Worm (Caenorhabditis elegans) whole organism, dauer: ENCODE measurements around the gene F43H9.4.

ENCODE experiments used
- unc-62 ChIP-seq: sonication (generic microtip); optimal IDR thresholded peaks from 2 replicates; lab custom pipeline; 2017; ENCODE audit warnings: missing biosample characterization, missing genetic modification reagents, missing genetic modification characterization

The F43H9.4 gene

DNA sequence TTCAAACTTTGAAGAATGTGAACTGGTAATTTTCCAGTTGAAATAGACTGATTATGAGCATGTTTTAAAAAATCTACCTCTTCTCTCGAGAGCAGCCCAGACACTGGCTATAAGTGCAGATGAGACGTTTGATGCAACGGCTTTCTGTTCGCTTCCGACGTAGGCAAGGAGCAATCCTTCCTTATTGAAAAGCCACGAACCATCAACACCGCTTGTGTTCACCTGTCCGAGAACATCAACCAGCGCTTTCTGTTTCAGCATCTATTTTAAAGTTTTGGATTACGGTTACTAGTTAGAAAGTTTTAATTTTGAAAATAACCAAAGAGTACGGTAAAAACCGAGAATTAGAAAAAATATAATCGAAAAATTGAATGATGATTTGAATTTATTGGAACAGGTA lies 15.7 kb upstream of the F43H9.4 start, which contains the start of gene lmtr-2:
TSS of gene lmtr-2 (minus strand) at position 261 of the 400 bp plus-strand sequence.
- no peak for TF ChIP-seq unc-62 (GFP tag; lab: Kevin White, UChicago)

ce11 chrV:8012032-8012431 lies 14.5 kb upstream of the F43H9.4 start, which contains the start of gene rpb-9:
rpb-9 (minus strand) TSS chrV:8012345.
- no peak for TF ChIP-seq unc-62 (GFP tag; lab: Kevin White, UChicago)

DNA sequence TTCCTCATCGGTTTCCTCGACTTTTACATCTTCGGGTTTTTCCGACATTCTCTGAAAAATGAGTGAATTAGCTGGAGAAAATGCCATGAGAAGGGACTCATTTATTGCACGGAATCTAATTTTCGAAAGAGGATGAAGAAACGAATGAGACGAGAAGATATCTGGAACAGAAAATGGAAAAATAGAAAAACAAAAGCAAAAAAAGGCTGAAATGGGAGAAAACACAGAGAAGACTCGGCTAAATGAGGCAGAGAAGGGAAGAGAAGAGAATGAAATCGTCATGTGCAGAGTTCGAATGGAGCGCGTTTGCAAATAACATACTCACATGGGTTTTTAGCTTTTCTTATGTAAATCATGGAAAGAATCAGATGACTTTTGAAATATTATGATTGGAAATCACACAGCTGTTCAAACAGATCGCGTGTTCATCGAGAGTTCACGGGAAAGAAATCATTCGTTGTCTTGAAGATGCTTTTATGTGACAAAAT lies 12.6 kb upstream of the F43H9.4 start, which contains the start of gene Y97E10AR.6:
TSS of gene Y97E10AR.6 (minus strand) at position 51 of the 488 bp plus-strand sequence.
- TF ChIP-seq unc-62 (GFP tag; lab: Kevin White, UChicago): no peak

- no peak for TF ChIP-seq unc-62 (GFP tag; lab: Kevin White, UChicago)
Observed at ce11 chrV:8016928-8017327, 9.6 kb upstream of the F43H9.4 start, which contains the start of gene sptl-2. sptl-2 (plus strand) TSS chrV:8017207.

DNA sequence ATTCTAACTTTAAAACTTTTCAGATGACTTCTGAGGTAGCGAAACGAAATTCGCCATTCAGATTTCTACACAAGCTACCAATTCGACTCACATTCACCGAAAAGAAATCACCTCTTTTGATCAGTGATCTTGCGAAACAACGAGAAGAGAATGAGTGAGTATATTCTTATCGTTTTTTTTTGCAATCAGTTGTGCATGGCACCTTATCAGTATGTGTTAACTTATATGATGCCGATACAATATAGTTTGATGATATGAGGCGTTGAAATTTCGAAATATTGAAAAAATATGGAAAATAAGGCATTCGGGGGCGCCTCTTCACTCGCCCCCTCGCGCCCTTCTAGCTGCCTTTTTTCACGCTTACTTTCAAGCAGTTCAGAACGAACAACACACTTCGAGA lies 8.6 kb upstream of the F43H9.4 start:
- TF ChIP-seq unc-62 (GFP tag; lab: Kevin White, UChicago): no peak

DNA sequence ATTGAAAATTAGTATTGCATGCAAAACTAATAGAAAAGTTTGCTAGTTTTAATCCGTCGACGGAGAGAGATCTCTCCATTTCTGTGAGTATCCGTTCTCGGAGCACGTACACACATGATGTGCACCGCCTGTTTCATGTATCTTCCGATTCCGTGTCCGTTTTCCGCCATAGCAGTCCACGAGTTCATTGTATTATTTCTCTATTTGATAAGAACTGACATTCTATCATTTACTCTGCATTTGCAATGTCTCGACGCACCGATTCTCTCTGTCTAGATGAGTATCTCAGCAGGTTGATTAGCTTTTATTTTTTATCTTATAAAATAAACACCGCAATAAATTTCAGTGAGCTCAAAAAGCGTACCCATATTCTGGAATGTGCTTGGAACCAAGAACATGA lies 7.6 kb upstream of the F43H9.4 start:
- no peak for TF ChIP-seq unc-62 (GFP tag; lab: Kevin White, UChicago)

- TF ChIP-seq unc-62 (GFP tag; lab: Kevin White, UChicago): no peak
Observed at ce11 chrV:8019783-8020182, 6.7 kb upstream of the F43H9.4 start.

- TF ChIP-seq unc-62 (GFP tag; lab: Kevin White, UChicago): no peak
Observed at ce11 chrV:8022040-8022439, 4.5 kb upstream of the F43H9.4 start, which contains the start of gene ech-3. ech-3 (plus strand) TSS chrV:8022217.

DNA sequence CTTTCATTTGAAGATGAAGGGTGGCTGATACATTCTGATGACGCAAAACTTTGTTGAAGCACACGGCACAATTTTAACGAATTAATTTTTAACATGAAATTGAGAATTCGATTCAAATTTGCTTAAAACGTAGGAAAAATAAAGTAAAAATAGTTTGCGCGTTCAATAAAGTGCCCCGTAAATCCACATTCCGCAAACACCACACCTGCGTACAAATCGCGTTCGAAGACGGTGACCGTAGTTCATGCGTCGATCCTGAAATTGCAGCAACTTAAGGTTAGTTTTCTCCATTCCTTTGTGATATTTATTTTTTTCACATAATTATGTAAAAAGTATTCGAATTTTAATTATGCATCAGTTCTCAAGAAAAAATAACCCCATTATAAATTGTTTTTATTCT lies 1.8 kb upstream of the F43H9.4 start, which contains the start of gene F43H9.3:
TSS of gene F43H9.3 (minus strand) at position 189 of the 400 bp plus-strand sequence.
- TF ChIP-seq unc-62 (GFP tag; lab: Kevin White, UChicago): no peak

DNA sequence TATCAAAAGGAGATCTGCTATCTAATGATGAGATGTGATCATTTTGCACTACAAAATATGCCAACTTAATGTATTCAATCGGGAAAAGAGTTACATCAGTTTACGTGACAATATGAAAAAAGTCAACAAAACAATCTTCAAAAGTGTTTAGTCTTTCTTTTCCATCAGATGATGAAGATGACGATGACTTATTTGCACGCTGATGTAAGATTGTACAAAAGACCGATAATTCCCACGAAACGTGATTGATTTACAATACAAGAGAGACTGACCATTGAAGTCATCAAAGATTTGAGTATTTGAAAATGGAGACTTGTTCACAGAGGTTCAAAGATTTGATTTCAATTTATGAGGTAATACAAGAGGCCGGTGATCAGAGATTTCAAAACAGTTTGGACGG lies 1.2 kb upstream of the F43H9.4 start:
- TF ChIP-seq unc-62 (GFP tag; lab: Kevin White, UChicago): no peak

DNA sequence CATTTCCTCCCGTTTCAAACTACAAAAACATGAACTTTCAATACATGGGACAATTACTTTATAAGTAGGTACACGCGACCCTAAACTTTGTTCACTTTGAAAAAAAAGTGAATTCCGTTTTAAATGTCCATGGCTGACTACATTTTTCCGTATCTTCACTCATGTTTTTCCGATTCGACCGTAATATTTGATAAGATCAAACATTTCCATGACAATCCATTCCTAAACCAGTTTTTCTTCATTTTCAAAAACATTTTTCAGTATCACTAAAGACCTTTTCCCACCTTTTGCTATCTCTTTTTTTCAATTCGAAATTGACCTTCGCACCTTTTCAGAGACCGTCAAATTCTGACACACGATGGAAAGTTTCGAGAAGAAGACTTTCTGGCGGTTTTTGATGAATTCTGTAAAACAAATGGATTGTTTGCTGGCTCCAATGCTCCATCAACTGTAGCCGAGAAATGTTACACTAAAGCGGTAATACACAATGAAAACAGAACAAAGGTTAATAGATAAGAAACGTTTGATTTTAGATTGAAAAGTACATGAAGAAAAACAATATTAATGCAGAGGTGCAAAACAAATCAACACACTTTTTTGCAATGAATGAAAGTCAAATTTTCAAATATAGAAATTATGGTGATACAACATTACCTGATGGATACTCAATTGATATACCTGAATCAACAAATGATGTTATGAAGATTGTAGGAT lies 1.1 kb downstream of the F43H9.4 start:
- no peak for TF ChIP-seq unc-62 (GFP tag; lab: Kevin White, UChicago)

ce11 chrV:8028825-8029489 lies 2.4 kb downstream of the F43H9.4 start, which contains the start of gene oma-2:
oma-2 (plus strand) TSS chrV:8029439.
- no peak for TF ChIP-seq unc-62 (GFP tag; lab: Kevin White, UChicago)

DNA sequence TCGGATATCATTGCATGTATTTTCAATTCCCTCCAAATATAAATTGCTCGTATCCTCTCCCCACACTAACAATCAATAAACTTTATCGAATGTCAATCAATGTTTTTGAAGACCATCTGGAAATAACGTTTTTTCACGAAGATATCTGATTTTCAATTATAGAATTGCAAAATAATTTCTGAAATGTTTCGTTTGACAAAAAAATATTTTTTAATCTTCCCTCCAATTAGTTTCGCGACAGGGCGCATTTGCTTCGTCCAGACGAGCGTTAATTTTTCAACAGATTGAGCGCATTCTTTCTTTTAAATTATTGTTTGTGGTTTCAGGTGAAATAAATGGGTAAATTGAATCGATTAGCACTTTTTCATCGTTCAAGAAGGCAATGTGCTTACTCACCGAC lies 4.6 kb downstream of the F43H9.4 start, which contains the start of gene vars-1:
TSS of gene vars-1 (plus strand) at position 291 of the 400 bp plus-strand sequence.
- no peak for TF ChIP-seq unc-62 (GFP tag; lab: Kevin White, UChicago)

- TF ChIP-seq unc-62 (GFP tag; lab: Kevin White, UChicago): no peak
Observed at ce11 chrV:8034811-8035210, 8.3 kb downstream of the F43H9.4 start, which contains the start of gene algn-12. algn-12 (plus strand) TSS chrV:8035111.

DNA sequence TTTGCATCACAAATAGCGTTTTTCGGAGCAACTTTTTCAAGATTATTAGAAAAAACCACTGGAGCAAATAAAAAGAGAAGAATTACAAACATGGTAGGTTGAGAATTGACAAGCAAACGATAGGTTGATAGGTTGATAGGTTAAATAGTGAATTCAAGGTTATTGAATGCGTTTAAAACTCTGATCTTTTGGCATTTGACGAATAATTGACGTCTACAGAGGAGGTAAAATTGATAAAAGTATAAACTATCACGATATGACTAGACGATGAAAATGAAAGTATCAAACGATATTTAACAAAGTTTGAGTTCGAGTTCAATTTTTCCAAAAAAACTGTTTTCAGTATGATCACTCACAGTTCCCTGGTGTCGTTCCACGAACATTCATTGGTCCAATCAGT lies 9.4 kb downstream of the F43H9.4 start, which contains the start of gene ZC513.14:
TSS of gene ZC513.14 (minus strand) at position 101 of the 400 bp plus-strand sequence.
- no peak for TF ChIP-seq unc-62 (GFP tag; lab: Kevin White, UChicago)

- TF ChIP-seq unc-62 (GFP tag; lab: Kevin White, UChicago): no peak
Observed at ce11 chrV:8039085-8039525, 12.6 kb downstream of the F43H9.4 start.
